Worm (Caenorhabditis elegans) whole organism, early embryonic: Measurements from ENCODE around the gene K05F6.12.

Experiments used
- B0310.2 ChIP-seq: sonication (generic microtip); optimal IDR thresholded peaks from 2 replicates; lab custom pipeline; 2016; ENCODE audit warnings: mild to moderate bottlenecking, missing genetic modification characterization, missing compliant biosample characterization
- F13C5.2 ChIP-seq: sonication (generic microtip); optimal IDR thresholded peaks from 2 replicates; lab custom pipeline; 2017; ENCODE audit warnings: mild to moderate bottlenecking, missing genetic modification characterization, inconsistent platforms, missing compliant biosample characterization
- aly-1 ChIP-seq: sonication (generic microtip); optimal IDR thresholded peaks from 2 replicates; lab custom pipeline; 2016; ENCODE audit warnings: missing genetic modification characterization, missing compliant biosample characterization
- ama-1 ChIP-seq: fragments of 150-350 bp; optimal IDR thresholded peaks from 2 replicates; lab custom pipeline; 2014
- ceh-13 ChIP-seq: fragments of 200-800 bp; sonication (Bioruptor generic); optimal IDR thresholded peaks from 2 replicates; lab custom pipeline; 2018; ENCODE audit warnings: mild to moderate bottlenecking, missing genetic modification characterization, missing compliant biosample characterization
- ceh-36 ChIP-seq: sonication (generic microtip); optimal IDR thresholded peaks from 2 replicates; lab custom pipeline; 2016; ENCODE audit warnings: missing genetic modification characterization, inconsistent platforms, missing compliant biosample characterization
- ets-7 ChIP-seq: sonication (generic microtip); optimal IDR thresholded peaks from 2 replicates; lab custom pipeline; 2016; ENCODE audit warnings: missing genotype, missing genetic modification characterization, missing compliant biosample characterization
- flt-1 ChIP-seq: fragments of 200-800 bp; sonication (Bioruptor generic); IDR thresholded peaks from 2 replicates; pipeline ENCODE4 v1.3.6; 2022; ENCODE audit warnings: missing genetic modification characterization, missing compliant biosample characterization
- hmbx-1 ChIP-seq: sonication (generic microtip); optimal IDR thresholded peaks from 2 replicates; lab custom pipeline; 2016; ENCODE audit warnings: mild to moderate bottlenecking, missing genetic modification characterization, missing compliant biosample characterization
- hmg-4 ChIP-seq: fragments of 200-800 bp; sonication (Bioruptor generic); optimal IDR thresholded peaks from 2 replicates; lab custom pipeline; 2018; ENCODE audit warnings: mild to moderate bottlenecking, missing genetic modification characterization, missing compliant biosample characterization
- hnd-1 ChIP-seq: sonication (generic microtip); optimal IDR thresholded peaks from 2 replicates; lab custom pipeline; 2016; ENCODE audit warnings: missing genetic modification characterization, missing compliant biosample characterization
- pes-1 ChIP-seq: fragments of 200-800 bp; sonication (Bioruptor generic); IDR thresholded peaks from 2 replicates; pipeline ENCODE4 v1.3.6; 2022; ENCODE audit warnings: missing genetic modification reagents, missing genetic modification characterization, missing compliant biosample characterization
- scrt-1 ChIP-seq: fragments of 200-800 bp; sonication (Bioruptor generic); IDR thresholded peaks from 2 replicates; pipeline ENCODE4 v1.3.6; 2022; ENCODE audit warnings: missing genetic modification characterization, missing compliant biosample characterization
- sea-1 ChIP-seq: fragments of 200-800 bp; sonication (Bioruptor generic); conservative IDR thresholded peaks from 2 replicates; pipeline ENCODE4 v1.3.6; 2022; ENCODE audit warnings: missing genetic modification characterization, missing compliant biosample characterization
- tbx-11 ChIP-seq: fragments of 200-800 bp; sonication (Bioruptor generic); IDR thresholded peaks from 2 replicates; pipeline ENCODE4 v1.3.6; 2022; ENCODE audit warnings: missing genetic modification characterization, missing compliant biosample characterization
- tbx-37 ChIP-seq: fragments of 200-800 bp; sonication (Bioruptor generic); conservative IDR thresholded peaks from 2 replicates; pipeline ENCODE4 v1.3.6; 2022; ENCODE audit warnings: missing genetic modification reagents, missing genetic modification characterization, missing compliant biosample characterization
- tra-4 ChIP-seq: sonication (generic microtip); optimal IDR thresholded peaks from 2 replicates; lab custom pipeline; 2017; ENCODE audit warnings: missing genetic modification characterization, missing compliant biosample characterization

The K05F6.12 gene

DNA sequence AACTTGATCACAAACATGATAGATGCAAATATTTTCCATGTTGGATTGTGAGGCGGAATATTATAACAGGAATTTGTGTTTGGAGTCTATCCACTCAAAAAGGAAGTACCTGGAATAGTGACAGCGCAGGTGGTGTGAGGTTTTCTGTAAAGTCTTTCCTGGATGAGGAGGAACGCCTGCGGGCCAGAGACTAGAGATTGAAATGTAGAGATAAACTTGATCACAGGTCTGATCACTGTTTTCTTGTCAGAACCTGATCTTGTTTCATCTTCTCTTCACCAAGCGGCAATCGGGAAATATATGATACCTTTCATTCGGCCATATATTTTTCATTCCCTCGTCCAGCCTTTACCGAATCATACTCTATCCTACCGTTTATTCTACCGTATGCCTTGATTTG, 40.6 kb downstream of the K05F6.12 start, which contains the start of gene T07H3.8:
T07H3.8 (plus strand) TSS at position 301 of the 400 bp plus-strand sequence.
- TF ChIP-seq hmg-4 (GFP tag; lab: Kevin White, UChicago) (no peak), aly-1 (tag; lab: Kevin White, UChicago) (no peak), ets-7 (tag; lab: Kevin White, UChicago) (no peak), ceh-13 (no peak), scrt-1 (GFP tag; lab: Robert Waterston, UW) (no peak), tra-4 (tag; lab: Kevin White, UChicago) (no peak), F13C5.2 (tag; lab: Kevin White, UChicago) (no peak), ama-1 (lab: Kevin White, UChicago) (no peak), hnd-1 (tag; lab: Kevin White, UChicago) (no peak), ceh-36 (tag; lab: Kevin White, UChicago) (no peak)

DNA sequence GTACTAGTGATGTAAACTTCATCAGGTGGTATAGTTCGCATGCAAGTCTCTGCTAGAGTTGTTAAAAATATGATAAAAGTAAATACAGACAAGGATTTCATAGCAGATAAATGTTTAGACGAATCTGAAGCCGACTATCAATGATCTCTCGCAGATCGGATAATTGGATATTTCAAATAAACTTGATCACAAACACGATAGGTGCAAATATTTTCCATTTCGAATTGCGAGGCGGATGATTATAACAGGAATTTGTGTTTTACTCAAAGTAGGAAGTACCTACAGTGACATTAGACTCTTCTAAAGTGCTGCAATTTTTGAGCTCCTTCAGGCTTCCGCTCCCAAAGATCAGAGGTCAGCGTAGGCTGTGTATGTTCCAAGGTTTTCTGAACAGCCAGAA, 44.1 kb downstream of the K05F6.12 start, which contains the start of gene T07H3.7:
T07H3.7 (minus strand) TSS at position 101 of the 400 bp plus-strand sequence.
- no peak for TF ChIP-seq pes-1 (GFP tag; lab: Robert Waterston, UW)
- no peak for TF ChIP-seq ama-1 (lab: Kevin White, UChicago)
- no peak for TF ChIP-seq sea-1 (GFP tag; lab: Robert Waterston, UW)
- TF ChIP-seq B0310.2 (tag; lab: Kevin White, UChicago): no peak
- TF ChIP-seq aly-1 (tag; lab: Kevin White, UChicago): no peak
- TF ChIP-seq ceh-36 (tag; lab: Kevin White, UChicago): no peak
- no peak for TF ChIP-seq tbx-11 (GFP tag; lab: Robert Waterston, UW)
- TF ChIP-seq ceh-13: no peak
- TF ChIP-seq ets-7 (tag; lab: Kevin White, UChicago): no peak
- no peak for TF ChIP-seq hmg-4 (GFP tag; lab: Kevin White, UChicago)
- no peak for TF ChIP-seq tbx-37 (GFP tag; lab: Robert Waterston, UW)
- TF ChIP-seq F13C5.2 (tag; lab: Kevin White, UChicago): no peak
- no peak for TF ChIP-seq tra-4 (tag; lab: Kevin White, UChicago)
- no peak for TF ChIP-seq hnd-1 (tag; lab: Kevin White, UChicago)
- no peak for TF ChIP-seq hmbx-1 (tag; lab: Kevin White, UChicago)
- TF ChIP-seq scrt-1 (GFP tag; lab: Robert Waterston, UW): no peak
- TF ChIP-seq flt-1 (GFP tag; lab: Robert Waterston, UW): no peak

DNA sequence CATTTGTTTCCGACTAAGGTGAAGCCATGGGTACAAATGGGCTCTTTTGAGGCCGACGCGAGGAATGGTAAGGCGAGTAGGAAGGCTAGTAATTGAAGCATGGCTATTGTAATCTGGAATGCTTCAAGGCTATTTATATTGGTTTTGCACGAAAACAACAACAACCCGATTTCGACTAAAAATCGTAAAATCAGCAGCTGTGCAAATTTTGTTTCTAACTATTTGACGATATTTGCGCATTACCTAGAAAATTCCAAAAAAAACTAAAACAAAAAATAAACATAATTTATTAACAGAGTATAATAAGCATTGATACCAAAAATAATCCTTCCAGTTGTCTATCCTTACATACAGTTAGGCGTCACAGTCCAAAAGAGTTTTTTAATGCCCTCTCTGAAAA, 49.4 kb downstream of the K05F6.12 start, which contains the start of gene clec-20:
clec-20 (minus strand) TSS at position 101 of the 400 bp plus-strand sequence.
- TF ChIP-seq tra-4 (tag; lab: Kevin White, UChicago): no peak
- no peak for TF ChIP-seq ceh-36 (tag; lab: Kevin White, UChicago)
- TF ChIP-seq sea-1 (GFP tag; lab: Robert Waterston, UW): no peak
- no peak for TF ChIP-seq tbx-11 (GFP tag; lab: Robert Waterston, UW)
- TF ChIP-seq aly-1 (tag; lab: Kevin White, UChicago): no peak
